Fruit fly (Drosophila melanogaster) whole organism, embryonic: ENCODE data around the gene elB.

ENCODE experiments used
- Ada2b ChIP-seq: fragments of 200-800 bp; sonication (Bioruptor generic); IDR thresholded peaks from 2 replicates; pipeline ENCODE4 v1.3.6; 2022; ENCODE audit warnings: missing biosample characterization, missing genetic modification characterization
- Bteb2 ChIP-seq: fragments of 200-800 bp; sonication (Bioruptor generic); optimal IDR thresholded peaks from 2 replicates; lab custom pipeline; 2016; ENCODE audit warnings: missing biosample characterization, missing genetic modification characterization
- CG11093 ChIP-seq: fragments of 200-800 bp; sonication (Bioruptor generic); IDR thresholded peaks from 3 replicates; pipeline ENCODE4 v1.3.6; 2022; ENCODE audit warnings: missing biosample characterization, missing genetic modification characterization
- CG13296 ChIP-seq: fragments of 200-800 bp; sonication (Bioruptor generic); optimal IDR thresholded peaks from 3 replicates; lab custom pipeline; 2018; ENCODE audit warnings: missing biosample characterization, mild to moderate bottlenecking, missing genetic modification characterization
- CG17802 ChIP-seq: fragments of 200-800 bp; sonication (Bioruptor generic); optimal IDR thresholded peaks from 2 replicates; lab custom pipeline; 2018; ENCODE audit warnings: missing biosample characterization, mild to moderate bottlenecking, missing genetic modification characterization, moderate library complexity
- CG2202 ChIP-seq: fragments of 200-800 bp; sonication (Bioruptor generic); optimal IDR thresholded peaks from 2 replicates; lab custom pipeline; 2018; ENCODE audit warnings: missing biosample characterization, mild to moderate bottlenecking, missing genetic modification characterization
- CG3838 ChIP-seq: fragments of 200-800 bp; sonication (Bioruptor generic); optimal IDR thresholded peaks from 3 replicates; lab custom pipeline; 2016; ENCODE audit warnings: missing biosample characterization, missing genetic modification characterization
- CG4424 ChIP-seq: fragments of 200-800 bp; sonication (Bioruptor generic); optimal IDR thresholded peaks from 3 replicates; lab custom pipeline; 2016; ENCODE audit warnings: missing biosample characterization, missing genetic modification characterization
- CG4707 ChIP-seq: fragments of 200-800 bp; sonication (Bioruptor generic); optimal IDR thresholded peaks from 2 replicates; lab custom pipeline; 2018; ENCODE audit warnings: missing biosample characterization, mild to moderate bottlenecking, missing genetic modification characterization, moderate library complexity
- CG5180 ChIP-seq: fragments of 200-800 bp; sonication (Bioruptor generic); optimal IDR thresholded peaks from 3 replicates; lab custom pipeline; 2017; ENCODE audit warnings: missing biosample characterization, missing genetic modification characterization, mild to moderate bottlenecking, moderate library complexity, missing genetic modification reagents
- CG6683 ChIP-seq: fragments of 200-800 bp; sonication (Bioruptor generic); optimal IDR thresholded peaks from 2 replicates; lab custom pipeline; 2017; ENCODE audit warnings: missing biosample characterization, mild to moderate bottlenecking, missing genetic modification characterization, missing genetic modification reagents
- CG7928 ChIP-seq: fragments of 200-800 bp; sonication (Bioruptor generic); optimal IDR thresholded peaks from 2 replicates; lab custom pipeline; 2017; ENCODE audit warnings: missing biosample characterization, mild to moderate bottlenecking, missing genetic modification characterization
- CG8944 ChIP-seq: fragments of 200-800 bp; sonication (Bioruptor generic); optimal IDR thresholded peaks from 3 replicates; lab custom pipeline; 2016; ENCODE audit warnings: missing biosample characterization, missing genetic modification characterization
- CG9609 ChIP-seq: fragments of 200-800 bp; sonication (Bioruptor generic); optimal IDR thresholded peaks from 3 replicates; lab custom pipeline; 2016; ENCODE audit warnings: missing biosample characterization, missing genetic modification characterization
- CG9876 ChIP-seq: fragments of 200-800 bp; sonication (Bioruptor generic); optimal IDR thresholded peaks from 2 replicates; lab custom pipeline; 2016; ENCODE audit warnings: missing biosample characterization, missing genetic modification characterization
- CG9932 ChIP-seq: fragments of 200-800 bp; sonication (Bioruptor generic); IDR thresholded peaks from 2 replicates; pipeline ENCODE4 v1.3.6; 2022; ENCODE audit warnings: missing biosample characterization, missing genetic modification characterization
- Dbx ChIP-seq: fragments of 200-800 bp; sonication (Bioruptor generic); IDR thresholded peaks from 3 replicates; pipeline ENCODE4 v1.3.6; 2022; ENCODE audit warnings: missing biosample characterization, missing genetic modification characterization
- Deaf1 ChIP-seq: fragments of 200-800 bp; optimal IDR thresholded peaks from 3 replicates; lab custom pipeline; 2019; ENCODE audit warnings: missing biosample characterization, mild to moderate bottlenecking, missing genetic modification characterization, moderate library complexity
- Dll ChIP-seq: fragments of 200-800 bp; sonication (Bioruptor generic); IDR thresholded peaks from 4 replicates; pipeline ENCODE4 v1.3.6; 2022; ENCODE audit warnings: missing biosample characterization, missing genetic modification characterization; ENCODE audit not compliant: partially characterized antibody
- Doc3 ChIP-seq: fragments of 200-800 bp; sonication (Bioruptor generic); IDR thresholded peaks from 3 replicates; pipeline ENCODE4 v1.3.6; 2022; ENCODE audit warnings: missing biosample characterization, missing genetic modification characterization; ENCODE audit not compliant: partially characterized antibody
- Ets65A ChIP-seq: fragments of 200-800 bp; sonication (Bioruptor generic); peaks from one replicate; lab custom pipeline; 2016; ENCODE audit warnings: missing biosample characterization, missing genetic modification characterization
- Gsc ChIP-seq: fragments of 200-800 bp; sonication (Bioruptor generic); IDR thresholded peaks from 2 replicates; pipeline ENCODE4 v1.3.6; 2022; ENCODE audit warnings: missing biosample characterization, missing genetic modification characterization
- Gug ChIP-seq: fragments of 200-800 bp; sonication (Bioruptor generic); IDR thresholded peaks from 4 replicates; pipeline ENCODE4 v1.3.6; 2022; ENCODE audit warnings: missing biosample characterization, missing genetic modification characterization
- H15 ChIP-seq: fragments of 200-800 bp; sonication (Bioruptor generic); IDR thresholded peaks from 3 replicates; pipeline ENCODE4 v1.3.6; 2022; ENCODE audit warnings: missing biosample characterization, missing genetic modification characterization
- Hand ChIP-seq: fragments of 200-800 bp; sonication (Bioruptor generic); optimal IDR thresholded peaks from 2 replicates; lab custom pipeline; 2017; ENCODE audit warnings: mild to moderate bottlenecking, missing biosample characterization, missing genetic modification reagents, missing genetic modification characterization
- Hr78 ChIP-seq, 2 experiments: fragments of 200-800 bp in 1 of 2; fragments of >200 bp in 1 of 2; sonication (Bioruptor generic) in 1 of 2; optimal IDR thresholded peaks; 2 replicates each; lab custom pipeline; 2017 to 2019; ENCODE audit warnings: missing biosample characterization in 2 of 2, missing genetic modification characterization in 2 of 2, mild to moderate bottlenecking in 1 of 2, moderate library complexity in 1 of 2
- Kr ChIP-seq: fragments of 200-800 bp; sonication (Bioruptor generic); optimal IDR thresholded peaks from 2 replicates; lab custom pipeline; 2017; ENCODE audit warnings: missing biosample characterization, mild to moderate bottlenecking, missing genetic modification characterization
- MESR4 ChIP-seq: fragments of 200-800 bp; sonication (Bioruptor generic); optimal IDR thresholded peaks from 2 replicates; lab custom pipeline; 2018; ENCODE audit warnings: missing biosample characterization, mild to moderate bottlenecking, missing genetic modification characterization, moderate library complexity
- Mes4 ChIP-seq: fragments of 200-800 bp; sonication (Bioruptor generic); optimal IDR thresholded peaks from 2 replicates; lab custom pipeline; 2016; ENCODE audit warnings: missing biosample characterization, missing genetic modification characterization
- Sry-β ChIP-seq: fragments of 200-800 bp; sonication (Bioruptor generic); optimal IDR thresholded peaks from 2 replicates; lab custom pipeline; 2018; ENCODE audit warnings: missing biosample characterization, mild to moderate bottlenecking, missing genetic modification characterization, moderate library complexity
- ash1 ChIP-seq: fragments of 200-800 bp; sonication (Bioruptor generic); optimal IDR thresholded peaks from 2 replicates; lab custom pipeline; 2018; ENCODE audit warnings: missing biosample characterization, mild to moderate bottlenecking, missing genetic modification characterization
- bbx ChIP-seq: fragments of 200-800 bp; sonication (Bioruptor generic); IDR thresholded peaks from 2 replicates; pipeline ENCODE4 v1.3.6; 2022; ENCODE audit warnings: missing biosample characterization, missing genetic modification characterization; ENCODE audit not compliant: partially characterized antibody
- chm ChIP-seq: fragments of 200-800 bp; sonication (Bioruptor generic); IDR thresholded peaks from 2 replicates; pipeline ENCODE4 v1.3.6; 2022; ENCODE audit warnings: missing biosample characterization, missing genetic modification characterization
- croc ChIP-seq: fragments of 200-800 bp; sonication (Bioruptor generic); conservative IDR thresholded peaks from 3 replicates; pipeline ENCODE4 v1.3.6; 2022; ENCODE audit warnings: missing biosample characterization, missing genetic modification characterization
- dmrt11E ChIP-seq: fragments of 200-800 bp; sonication (Bioruptor generic); optimal IDR thresholded peaks from 3 replicates; lab custom pipeline; 2018; ENCODE audit warnings: missing biosample characterization, mild to moderate bottlenecking, missing genetic modification characterization, moderate library complexity
- ems ChIP-seq: fragments of 200-800 bp; sonication (Bioruptor generic); optimal IDR thresholded peaks from 3 replicates; lab custom pipeline; 2016; ENCODE audit warnings: missing biosample characterization, missing genetic modification characterization
- esg ChIP-seq: fragments of 200-800 bp; sonication (Bioruptor generic); conservative IDR thresholded peaks from 2 replicates; pipeline ENCODE4 v1.3.6; 2022; ENCODE audit warnings: missing biosample characterization, missing genetic modification characterization
- gcm2 ChIP-seq: fragments of 200-800 bp; sonication (Bioruptor generic); optimal IDR thresholded peaks from 2 replicates; lab custom pipeline; 2016; ENCODE audit warnings: missing biosample characterization, missing genetic modification characterization
- jigr1 ChIP-seq: fragments of 200-800 bp; sonication (Bioruptor generic); IDR thresholded peaks from 3 replicates; pipeline ENCODE4 v1.3.6; 2022; ENCODE audit warnings: missing biosample characterization, missing genetic modification characterization
- lab ChIP-seq: fragments of 200-800 bp; sonication (Bioruptor generic); optimal IDR thresholded peaks from 3 replicates; lab custom pipeline; 2017; ENCODE audit warnings: missing biosample characterization, missing genetic modification characterization, mild to moderate bottlenecking, moderate library complexity, missing genetic modification reagents
- mam ChIP-seq: fragments of 200-800 bp; sonication (Bioruptor generic); optimal IDR thresholded peaks from 3 replicates; lab custom pipeline; 2016; ENCODE audit warnings: missing biosample characterization, missing genetic modification characterization
- otp ChIP-seq: fragments of 200-800 bp; sonication (Bioruptor generic); IDR thresholded peaks from 3 replicates; pipeline ENCODE4, ENCODE4 v1.3.6; 2022; ENCODE audit warnings: missing biosample characterization, missing genetic modification characterization
- p53 ChIP-seq: fragments of 200-800 bp; sonication (Bioruptor generic); optimal IDR thresholded peaks from 2 replicates; lab custom pipeline; 2016; ENCODE audit warnings: missing biosample characterization, missing genetic modification characterization
- pan ChIP-seq, 4 experiments: fragments of >200 bp in 3 of 4; fragments of 200-800 bp in 1 of 4; sonication (Bioruptor generic) in 1 of 4; optimal IDR thresholded peaks in 3 of 4; IDR thresholded peaks in 1 of 4; 2 replicates each; pipeline versions ENCODE4 v1.3.6 to Lab custom; 2017 to 2022; ENCODE audit warnings: missing biosample characterization in 2 of 4, missing genetic modification characterization in 2 of 4, mixed read lengths in 1 of 4
- psq ChIP-seq: fragments of 200-800 bp; sonication (Bioruptor generic); optimal IDR thresholded peaks from 2 replicates; lab custom pipeline; 2017; ENCODE audit warnings: missing biosample characterization, missing genetic modification characterization
- pum ChIP-seq: fragments of 200-800 bp; sonication (Bioruptor generic); optimal IDR thresholded peaks from 2 replicates; lab custom pipeline; 2016; ENCODE audit warnings: missing biosample characterization, missing genetic modification characterization
- row ChIP-seq: fragments of 200-800 bp; sonication (Bioruptor generic); IDR thresholded peaks from 3 replicates; pipeline ENCODE4 v1.3.6; 2022; ENCODE audit warnings: missing biosample characterization, missing genetic modification characterization
- salm ChIP-seq: fragments of 200-800 bp; sonication (Bioruptor generic); optimal IDR thresholded peaks from 2 replicates; lab custom pipeline; 2018; ENCODE audit warnings: missing biosample characterization, mild to moderate bottlenecking, missing genetic modification characterization
- so ChIP-seq: fragments of 200-800 bp; sonication (Bioruptor generic); IDR thresholded peaks from 3 replicates; pipeline ENCODE4 v1.3.6; 2022; ENCODE audit warnings: missing biosample characterization, missing genetic modification characterization
- ssp ChIP-seq: fragments of 200-800 bp; sonication (Bioruptor generic); IDR thresholded peaks from 2 replicates; pipeline ENCODE4 v1.3.6; 2022; ENCODE audit warnings: missing biosample characterization, missing genetic modification characterization

The elB gene

DNA sequence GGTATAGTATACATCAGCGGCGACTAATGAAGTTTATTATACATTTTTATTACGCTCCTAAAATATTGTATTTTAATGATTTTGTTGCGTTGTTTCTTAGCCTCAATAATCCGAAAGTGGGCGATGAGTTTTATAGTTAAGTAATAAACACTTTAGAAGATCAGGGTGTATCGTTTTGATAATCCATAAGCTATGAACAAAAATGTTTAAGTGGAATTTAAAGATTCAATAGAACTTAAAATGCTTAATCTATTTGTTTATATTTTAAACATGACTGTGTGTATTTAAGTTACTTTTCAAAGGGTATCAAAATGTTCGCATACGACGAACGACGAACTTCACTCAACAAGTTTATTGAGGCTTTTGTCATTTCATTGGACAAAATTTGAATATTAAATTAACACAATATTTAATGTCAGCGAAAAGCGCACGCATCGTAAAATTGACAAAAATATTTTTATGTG, 37.1 kb downstream of the elB start (continued):
- peak; percentile 79 for TF ChIP-seq salm (tag; lab: Kevin White, UChicago)
- TF ChIP-seq CG4707, result peak; percentile 42
- no peak for TF ChIP-seq Kr (GFP tag; lab: Kevin White, UChicago)
- TF ChIP-seq CG17802, result no peak
- TF ChIP-seq Hand (GFP tag; lab: Kevin White, UChicago), result peak; percentile 42
- no peak for TF ChIP-seq CG9876 (GFP tag; lab: Kevin White, UChicago)
- TF ChIP-seq croc (GFP tag; lab: Robert Waterston, UW), result no peak
- TF ChIP-seq row (GFP tag; lab: Robert Waterston, UW), result peak; percentile 86
- peak; percentile 84 for TF ChIP-seq esg (GFP tag; lab: Robert Waterston, UW)
- peak; percentile 68 for TF ChIP-seq mam
- TF ChIP-seq CG9609, result peak; percentile 38
- no peak for TF ChIP-seq CG2202 (tag; lab: Kevin White, UChicago)
- no peak for TF ChIP-seq bbx (GFP tag; lab: Robert Waterston, UW)
- TF ChIP-seq lab (GFP tag; lab: Kevin White, UChicago), result peak; percentile 30
- TF ChIP-seq so (GFP tag; lab: Robert Waterston, UW), result peak; percentile 66; the same call in 2 of the 3 replicates
- no peak for TF ChIP-seq Dll (GFP tag; lab: Robert Waterston, UW)
- no peak for TF ChIP-seq Gsc (GFP tag; lab: Robert Waterston, UW)
- peak; percentile 41; the same call in 1 of the 3 replicates for TF ChIP-seq CG11093
- no peak for TF ChIP-seq MESR4 (GFP tag; lab: Kevin White, UChicago)
- 0 out of 3 replicates have a peak, but pooled peaks have one; percentile 41 for TF ChIP-seq H15
- TF ChIP-seq Mes4 (GFP tag; lab: Kevin White, UChicago), result peak; percentile 14
- peak; percentile 29 for TF ChIP-seq psq
- TF ChIP-seq CG6683 (GFP tag; lab: Kevin White, UChicago), result no peak
- TF ChIP-seq ems (GFP tag; lab: Kevin White, UChicago), result peak; percentile 29
- peak; percentile 79 for TF ChIP-seq Dbx (GFP tag; lab: Robert Waterston, UW)
- peak; percentile 35 for TF ChIP-seq CG3838 (GFP tag; lab: Kevin White, UChicago)
- TF ChIP-seq ash1, result no peak
- no peak for TF ChIP-seq CG4424 (GFP tag; lab: Kevin White, UChicago)
- TF ChIP-seq otp (GFP tag; lab: Robert Waterston, UW), result peak; percentile 69; the same call in 1 of the 3 replicates
- peak; percentile 88 for TF ChIP-seq CG9932 (GFP tag; lab: Robert Waterston, UW)
- TF ChIP-seq dmrt11E (tag; lab: Kevin White, UChicago), result no peak
- TF ChIP-seq jigr1 (GFP tag; lab: Robert Waterston, UW), result 0 out of 3 replicates have a peak, but pooled peaks have one; percentile 9
- TF ChIP-seq Ets65A (GFP tag; lab: Kevin White, UChicago), result no peak
- no peak for TF ChIP-seq Sry-β (GFP tag; lab: Kevin White, UChicago)
- peak; percentile 53 for TF ChIP-seq CG8944 (GFP tag; lab: Kevin White, UChicago)
- peak; percentile 60 for TF ChIP-seq ssp
- no peak for TF ChIP-seq p53 (GFP tag; lab: Kevin White, UChicago)
- peak; percentile 33 for TF ChIP-seq CG13296 (GFP tag; lab: Kevin White, UChicago)
- peak; percentile 63 for TF ChIP-seq Deaf1 (tag; lab: Kevin White, UChicago)
- TF ChIP-seq pan (optimal IDR thresholded peaks at IDR 0.05; lab: Kevin White, UChicago), result no peak
- TF ChIP-seq pan (GFP tag; optimal IDR thresholded peaks at IDR 0.05 in 1 of 2, IDR thresholded peaks at IDR 0.05 in 1 of 2), result peak in 1 of 2 experiments; percentile 76
- TF ChIP-seq chm (GFP tag; lab: Robert Waterston, UW), result peak; percentile 56; the same call in 1 of the 2 replicates
- TF ChIP-seq Doc3 (GFP tag; lab: Robert Waterston, UW), result no peak
- TF ChIP-seq pum (GFP tag; lab: Kevin White, UChicago), result peak; percentile 1
- no peak for TF ChIP-seq CG7928
- TF ChIP-seq Gug (GFP tag; lab: Robert Waterston, UW), result no peak
- TF ChIP-seq CG5180 (GFP tag; lab: Kevin White, UChicago), result no peak
- peak in 1 of 2 experiments; percentile 28 for TF ChIP-seq Hr78 (GFP tag; optimal IDR thresholded peaks at IDR 0.05; lab: Kevin White, UChicago)
- peak; percentile 72 for TF ChIP-seq Ada2b (GFP tag; lab: Robert Waterston, UW)
- TF ChIP-seq Bteb2, result peak; percentile 9
- peak; percentile 41 for TF ChIP-seq gcm2
